Fruit fly (Drosophila melanogaster) whole organism, embryonic: Measurements from ENCODE around the gene CG8236.
A peak's percentile ranks its signal among the peaks of the same experiment; 100 is the strongest.

Source experiments
- Abd-B ChIP-seq: fragments of 200-800 bp; sonication (Bioruptor generic); optimal IDR thresholded peaks from 2 replicates; lab custom pipeline; 2018; ENCODE audit warnings: missing biosample characterization, mild to moderate bottlenecking, missing genetic modification characterization, moderate library complexity
- Adf1 ChIP-seq: fragments of 200-800 bp; sonication (Bioruptor generic); IDR thresholded peaks from 2 replicates; pipeline ENCODE4 v1.3.6; 2022; ENCODE audit warnings: missing biosample characterization, missing genetic modification characterization
- BEAF-32 ChIP-seq: fragments of 200-800 bp; sonication (Bioruptor generic); optimal IDR thresholded peaks from 3 replicates; lab custom pipeline; 2017; ENCODE audit warnings: missing biosample characterization, missing genetic modification characterization, mild to moderate bottlenecking, moderate library complexity, missing genetic modification reagents
- Bdp1 ChIP-seq: fragments of 200-800 bp; sonication (Bioruptor generic); optimal IDR thresholded peaks from 3 replicates; lab custom pipeline; 2016; ENCODE audit warnings: missing biosample characterization, missing genetic modification characterization
- BtbVII ChIP-seq: fragments of 200-800 bp; sonication (Bioruptor generic); optimal IDR thresholded peaks from 3 replicates; lab custom pipeline; 2017; ENCODE audit warnings: missing biosample characterization, mild to moderate bottlenecking, missing genetic modification characterization
- CG10321 ChIP-seq: fragments of 200-800 bp; sonication (Bioruptor generic); IDR thresholded peaks from 2 replicates; pipeline ENCODE4 v1.3.6; 2022; ENCODE audit warnings: missing biosample characterization, missing genetic modification characterization
- CG12942 ChIP-seq: fragments of 200-800 bp; sonication (Bioruptor generic); optimal IDR thresholded peaks from 3 replicates; lab custom pipeline; 2016; ENCODE audit warnings: missing biosample characterization, missing genetic modification characterization
- CG14667 ChIP-seq: fragments of 200-800 bp; sonication (Bioruptor generic); IDR thresholded peaks from 2 replicates; pipeline ENCODE4 v1.3.6; 2022; ENCODE audit warnings: missing biosample characterization, missing genetic modification characterization
- CG1529 ChIP-seq: fragments of 200-800 bp; sonication (Bioruptor generic); optimal IDR thresholded peaks from 3 replicates; lab custom pipeline; 2018; ENCODE audit warnings: missing biosample characterization, missing genetic modification characterization
- CG17802 ChIP-seq: fragments of 200-800 bp; sonication (Bioruptor generic); optimal IDR thresholded peaks from 2 replicates; lab custom pipeline; 2018; ENCODE audit warnings: missing biosample characterization, mild to moderate bottlenecking, missing genetic modification characterization, moderate library complexity
- CG1832 ChIP-seq: fragments of 200-800 bp; sonication (Bioruptor generic); optimal IDR thresholded peaks from 2 replicates; lab custom pipeline; 2017; ENCODE audit warnings: missing biosample characterization, mild to moderate bottlenecking, missing genetic modification characterization, inconsistent platforms
- CG31224 ChIP-seq: fragments of 200-800 bp; sonication (Bioruptor generic); IDR thresholded peaks from 2 replicates; pipeline ENCODE4 v1.3.6; 2022; ENCODE audit warnings: missing biosample characterization, missing genetic modification characterization
- CG4404 ChIP-seq: fragments of 200-800 bp; sonication (Bioruptor generic); IDR thresholded peaks from 2 replicates; pipeline ENCODE4 v1.3.6; 2022; ENCODE audit warnings: missing biosample characterization, missing genetic modification characterization
- CG5245 ChIP-seq: fragments of 200-800 bp; sonication (Bioruptor generic); optimal IDR thresholded peaks from 3 replicates; lab custom pipeline; 2016; ENCODE audit warnings: missing biosample characterization, missing genetic modification characterization
- CG6683 ChIP-seq: fragments of 200-800 bp; sonication (Bioruptor generic); optimal IDR thresholded peaks from 2 replicates; lab custom pipeline; 2017; ENCODE audit warnings: missing biosample characterization, mild to moderate bottlenecking, missing genetic modification characterization, missing genetic modification reagents
- CG6689 ChIP-seq: fragments of 200-800 bp; sonication (Bioruptor generic); IDR thresholded peaks from 2 replicates; pipeline ENCODE4 v1.3.6; 2022; ENCODE audit warnings: missing biosample characterization, missing genetic modification characterization
- CG7745 ChIP-seq: fragments of 200-800 bp; sonication (Bioruptor generic); optimal IDR thresholded peaks from 2 replicates; lab custom pipeline; 2018; ENCODE audit warnings: missing biosample characterization, mild to moderate bottlenecking, missing genetic modification characterization, moderate library complexity
- CG8359 ChIP-seq: fragments of 200-800 bp; sonication (Bioruptor generic); optimal IDR thresholded peaks from 2 replicates; lab custom pipeline; 2017; ENCODE audit warnings: missing biosample characterization, mild to moderate bottlenecking, missing genetic modification characterization, borderline replicate concordance
- CG9932 ChIP-seq: fragments of 200-800 bp; sonication (Bioruptor generic); IDR thresholded peaks from 2 replicates; pipeline ENCODE4 v1.3.6; 2022; ENCODE audit warnings: missing biosample characterization, missing genetic modification characterization
- Dad ChIP-seq: fragments of 200-800 bp; sonication (Bioruptor generic); optimal IDR thresholded peaks from 3 replicates; lab custom pipeline; 2016; ENCODE audit warnings: missing biosample characterization, missing genetic modification characterization
- Dbx ChIP-seq: fragments of 200-800 bp; sonication (Bioruptor generic); IDR thresholded peaks from 3 replicates; pipeline ENCODE4 v1.3.6; 2022; ENCODE audit warnings: missing biosample characterization, missing genetic modification characterization
- Eip74EF ChIP-seq, 2 experiments: fragments of 200-800 bp in 1 of 2; fragments of >200 bp in 1 of 2; sonication (Bioruptor generic) in 1 of 2; optimal IDR thresholded peaks; 2 replicates each; lab custom pipeline; 2017 to 2019; ENCODE audit warnings: missing biosample characterization in 2 of 2, missing genetic modification characterization in 2 of 2, mild to moderate bottlenecking in 1 of 2, moderate library complexity in 1 of 2
- HLH4C ChIP-seq: fragments of 200-800 bp; sonication (Bioruptor generic); IDR thresholded peaks from 3 replicates; pipeline ENCODE4 v1.3.6; 2022; ENCODE audit warnings: missing biosample characterization, missing genetic modification characterization; ENCODE audit not compliant: partially characterized antibody
- Hmx ChIP-seq: fragments of 200-800 bp; sonication (Bioruptor generic); optimal IDR thresholded peaks from 2 replicates; lab custom pipeline; 2016; ENCODE audit warnings: missing biosample characterization, missing genetic modification characterization
- Hsf ChIP-seq: fragments of 200-800 bp; sonication (Bioruptor generic); optimal IDR thresholded peaks from 3 replicates; lab custom pipeline; 2016; ENCODE audit warnings: missing biosample characterization, missing genetic modification characterization
- NFAT ChIP-seq: fragments of 200-800 bp; sonication (Bioruptor generic); IDR thresholded peaks from 2 replicates; pipeline ENCODE4 v1.3.6; 2022; ENCODE audit warnings: missing biosample characterization, missing genetic modification characterization
- Neu2 ChIP-seq: fragments of 200-800 bp; sonication (Bioruptor generic); optimal IDR thresholded peaks from 3 replicates; lab custom pipeline; 2016; ENCODE audit warnings: missing biosample characterization, missing genetic modification characterization, borderline replicate concordance
- Rx ChIP-seq: fragments of 200-800 bp; sonication (Bioruptor generic); IDR thresholded peaks from 2 replicates; pipeline ENCODE4 v1.3.6; 2022; ENCODE audit warnings: missing biosample characterization, missing genetic modification characterization
- al ChIP-seq: fragments of 200-800 bp; sonication (Bioruptor generic); IDR thresholded peaks from 2 replicates; pipeline ENCODE4 v1.3.6; 2022; ENCODE audit warnings: missing biosample characterization, missing genetic modification characterization
- bcd ChIP-seq: fragments of 200-800 bp; sonication (Bioruptor generic); optimal IDR thresholded peaks from 2 replicates; lab custom pipeline; 2017; ENCODE audit warnings: missing biosample characterization, mild to moderate bottlenecking, missing genetic modification characterization
- br ChIP-seq: fragments of >200 bp; optimal IDR thresholded peaks from 2 replicates; lab custom pipeline; 2017
- cas ChIP-seq: fragments of 200-800 bp; sonication (Bioruptor generic); IDR thresholded peaks from 2 replicates; pipeline ENCODE4 v1.3.6; 2022; ENCODE audit warnings: missing biosample characterization, missing genetic modification characterization
- chn ChIP-seq: fragments of 200-800 bp; sonication (Bioruptor generic); optimal IDR thresholded peaks from 2 replicates; lab custom pipeline; 2016; ENCODE audit warnings: missing biosample characterization, missing genetic modification characterization
- dpn ChIP-seq, 2 experiments: fragments of 200-800 bp; sonication (Bioruptor generic); optimal IDR thresholded peaks; 3 replicates each; lab custom pipeline; 2016; ENCODE audit warnings: missing biosample characterization in 2 of 2, missing genetic modification characterization in 2 of 2
- esg ChIP-seq: fragments of 200-800 bp; sonication (Bioruptor generic); conservative IDR thresholded peaks from 2 replicates; pipeline ENCODE4 v1.3.6; 2022; ENCODE audit warnings: missing biosample characterization, missing genetic modification characterization
- ewg ChIP-seq: fragments of 200-800 bp; sonication (Bioruptor generic); optimal IDR thresholded peaks from 3 replicates; lab custom pipeline; 2017; ENCODE audit warnings: mild to moderate bottlenecking, missing biosample characterization, missing genetic modification reagents, missing genetic modification characterization
- exex ChIP-seq: fragments of 200-800 bp; sonication (Bioruptor generic); optimal IDR thresholded peaks from 4 replicates; lab custom pipeline; 2018; ENCODE audit warnings: missing biosample characterization, mild to moderate bottlenecking, missing genetic modification characterization, moderate library complexity
- eyg ChIP-seq: fragments of 200-800 bp; sonication (Bioruptor generic); optimal IDR thresholded peaks from 3 replicates; lab custom pipeline; 2016; ENCODE audit warnings: missing biosample characterization, missing genetic modification characterization
- fd64A ChIP-seq: fragments of 200-800 bp; sonication (Bioruptor generic); optimal IDR thresholded peaks from 3 replicates; lab custom pipeline; 2018; ENCODE audit warnings: missing biosample characterization, mild to moderate bottlenecking, missing genetic modification characterization
- gro ChIP-seq: fragments of 200-800 bp; sonication (Bioruptor generic); optimal IDR thresholded peaks from 2 replicates; lab custom pipeline; 2016; ENCODE audit warnings: missing biosample characterization, missing genetic modification characterization
- insv ChIP-seq, 2 experiments: fragments of 200-800 bp; sonication (Bioruptor generic); optimal IDR thresholded peaks; 3 replicates each; lab custom pipeline; 2016 to 2018; ENCODE audit warnings: missing biosample characterization in 2 of 2, missing genetic modification characterization in 2 of 2
- jigr1 ChIP-seq: fragments of 200-800 bp; sonication (Bioruptor generic); IDR thresholded peaks from 3 replicates; pipeline ENCODE4 v1.3.6; 2022; ENCODE audit warnings: missing biosample characterization, missing genetic modification characterization
- lmd ChIP-seq: fragments of 200-800 bp; sonication (Bioruptor generic); IDR thresholded peaks from 2 replicates; pipeline ENCODE4 v1.3.6; 2022; ENCODE audit warnings: missing biosample characterization, missing genetic modification characterization
- nau ChIP-seq: fragments of 200-800 bp; sonication (Bioruptor generic); optimal IDR thresholded peaks from 3 replicates; lab custom pipeline; 2017; ENCODE audit warnings: missing biosample characterization, mild to moderate bottlenecking, missing genetic modification characterization, missing genetic modification reagents
- nerfin-2 ChIP-seq: fragments of 200-800 bp; sonication (Bioruptor generic); IDR thresholded peaks from 2 replicates; pipeline ENCODE4 v1.3.6; 2022; ENCODE audit warnings: missing biosample characterization, missing genetic modification characterization; ENCODE audit not compliant: partially characterized antibody
- p53 ChIP-seq: fragments of 200-800 bp; sonication (Bioruptor generic); optimal IDR thresholded peaks from 2 replicates; lab custom pipeline; 2016; ENCODE audit warnings: missing biosample characterization, missing genetic modification characterization
- pho ChIP-seq: fragments of 200-800 bp; sonication (Bioruptor generic); optimal IDR thresholded peaks from 2 replicates; lab custom pipeline; 2016; ENCODE audit warnings: missing biosample characterization, missing genetic modification characterization
- psq ChIP-seq: fragments of 200-800 bp; sonication (Bioruptor generic); optimal IDR thresholded peaks from 2 replicates; lab custom pipeline; 2017; ENCODE audit warnings: missing biosample characterization, missing genetic modification characterization
- shn ChIP-seq: fragments of 200-800 bp; sonication (Bioruptor generic); optimal IDR thresholded peaks from 3 replicates; lab custom pipeline; 2016; ENCODE audit warnings: missing biosample characterization, missing genetic modification characterization
- trh ChIP-seq: fragments of 200-800 bp; sonication (Bioruptor generic); optimal IDR thresholded peaks from 2 replicates; lab custom pipeline; 2016; ENCODE audit warnings: missing biosample characterization, missing genetic modification characterization
- tup ChIP-seq: fragments of 200-800 bp; sonication (Bioruptor generic); optimal IDR thresholded peaks from 2 replicates; lab custom pipeline; 2016; ENCODE audit warnings: missing biosample characterization, mild to moderate bottlenecking, missing genetic modification characterization, moderate library complexity
- twi ChIP-seq: fragments of 200-800 bp; optimal IDR thresholded peaks from 2 replicates; lab custom pipeline; 2019; ENCODE audit warnings: missing biosample characterization, mild to moderate bottlenecking, missing genetic modification characterization, moderate library complexity

The CG8236 gene

dm6 chr3R:8744198-8744597 lies 25.0 kb upstream of the CG8236 start (continued):
- TF ChIP-seq CG4404 (GFP tag; lab: Robert Waterston, UW) (0 out of 2 replicates have a peak, but pooled peaks have one; percentile 15), CG17802 (tag; lab: Kevin White, UChicago) (no peak), chn (GFP tag; lab: Kevin White, UChicago) (no peak), Abd-B (GFP tag; lab: Kevin White, UChicago) (peak; percentile 8), exex (tag; lab: Kevin White, UChicago) (no peak), Bdp1 (GFP tag; lab: Kevin White, UChicago) (no peak), insv (GFP tag; optimal IDR thresholded peaks at IDR 0.05; lab: Kevin White, UChicago) (no peak), gro (no peak), twi (tag; lab: Kevin White, UChicago) (no peak), nau (GFP tag; lab: Kevin White, UChicago) (no peak), CG1529 (GFP tag; lab: Kevin White, UChicago) (no peak), CG5245 (GFP tag; lab: Kevin White, UChicago) (no peak), CG10321 (GFP tag; lab: Robert Waterston, UW) (no peak), eyg (GFP tag; lab: Kevin White, UChicago) (no peak), CG6683 (GFP tag; lab: Kevin White, UChicago) (no peak), CG8359 (GFP tag; lab: Kevin White, UChicago) (no peak), jigr1 (no peak), pho (no peak), al (no peak), trh (GFP tag; lab: Kevin White, UChicago) (no peak), shn (GFP tag; lab: Kevin White, UChicago) (peak; percentile 4), nerfin-2 (GFP tag; lab: Robert Waterston, UW) (no peak), NFAT (GFP tag; lab: Robert Waterston, UW) (no peak), HLH4C (no peak), Neu2 (no peak), psq (no peak), CG14667 (GFP tag; lab: Robert Waterston, UW) (0 out of 2 replicates have a peak, but pooled peaks have one; percentile 27), BtbVII (GFP tag; lab: Kevin White, UChicago) (peak; percentile 51), Dbx (GFP tag; lab: Robert Waterston, UW) (no peak), fd64A (no peak), CG1832 (no peak), tup (peak; percentile 16), br (lab: Kevin White, UChicago) (no peak), BEAF-32 (GFP tag; lab: Kevin White, UChicago) (no peak), CG9932 (peak; percentile 39; the same call in 1 of the 2 replicates), Rx (no peak), Eip74EF (GFP tag; optimal IDR thresholded peaks at IDR 0.05; lab: Kevin White, UChicago) (no peak), esg (GFP tag; lab: Robert Waterston, UW) (peak; percentile 66), cas (GFP tag; lab: Robert Waterston, UW) (no peak), dpn (GFP tag; optimal IDR thresholded peaks at IDR 0.05; lab: Kevin White, UChicago) (peak in 1 of 2 experiments; percentile 50), CG6689 (GFP tag; lab: Robert Waterston, UW) (peak; percentile 61), CG7745 (tag; lab: Kevin White, UChicago) (no peak), CG31224 (GFP tag; lab: Robert Waterston, UW) (no peak), lmd (GFP tag; lab: Robert Waterston, UW) (peak; percentile 47; the same call in 1 of the 2 replicates), Hsf (GFP tag; lab: Kevin White, UChicago) (peak; percentile 46), Dad (no peak), CG12942 (GFP tag; lab: Kevin White, UChicago) (no peak), Adf1 (GFP tag; lab: Robert Waterston, UW) (no peak), Hmx (GFP tag; lab: Kevin White, UChicago) (no peak), ewg (GFP tag; lab: Kevin White, UChicago) (no peak), bcd (peak; percentile 10), p53 (GFP tag; lab: Kevin White, UChicago) (no peak)
